Fruit fly (Drosophila melanogaster) whole organism, embryonic: ENCODE data around the gene CG5043.

Experiments used
- Atf6 ChIP-seq: fragments of 200-800 bp; sonication (Bioruptor generic); IDR thresholded peaks from 2 replicates; pipeline ENCODE4 v1.3.6; 2022; ENCODE audit warnings: missing biosample characterization, missing genetic modification characterization
- B-H1 ChIP-seq: fragments of 200-800 bp; sonication (Bioruptor generic); IDR thresholded peaks from 3 replicates; pipeline ENCODE4 v1.3.6; 2022; ENCODE audit warnings: missing biosample characterization, missing genetic modification characterization
- BtbVII ChIP-seq: fragments of 200-800 bp; sonication (Bioruptor generic); optimal IDR thresholded peaks from 3 replicates; lab custom pipeline; 2017; ENCODE audit warnings: missing biosample characterization, mild to moderate bottlenecking, missing genetic modification characterization
- CG10147 ChIP-seq: fragments of 200-800 bp; sonication (Bioruptor generic); optimal IDR thresholded peaks from 2 replicates; lab custom pipeline; 2019; ENCODE audit warnings: missing biosample characterization, mild to moderate bottlenecking, missing genetic modification characterization, moderate library complexity
- CG10267 ChIP-seq: fragments of 200-800 bp; sonication (Bioruptor generic); optimal IDR thresholded peaks from 2 replicates; lab custom pipeline; 2018; ENCODE audit warnings: missing biosample characterization, mild to moderate bottlenecking, missing genetic modification characterization, moderate library complexity
- CG10565 ChIP-seq: fragments of 200-800 bp; sonication (Bioruptor generic); optimal IDR thresholded peaks from 3 replicates; lab custom pipeline; 2016; ENCODE audit warnings: missing biosample characterization, mild to moderate bottlenecking, missing genetic modification characterization
- CG10959 ChIP-seq: fragments of 200-800 bp; sonication (Bioruptor generic); IDR thresholded peaks from 2 replicates; pipeline ENCODE4 v1.3.6; 2022; ENCODE audit warnings: missing biosample characterization, missing genetic modification characterization
- CG11093 ChIP-seq: fragments of 200-800 bp; sonication (Bioruptor generic); IDR thresholded peaks from 3 replicates; pipeline ENCODE4 v1.3.6; 2022; ENCODE audit warnings: missing biosample characterization, missing genetic modification characterization
- CG12744 ChIP-seq: fragments of 200-800 bp; sonication (Bioruptor generic); optimal IDR thresholded peaks from 2 replicates; lab custom pipeline; 2016; ENCODE audit warnings: missing biosample characterization, missing genetic modification characterization
- CG12942 ChIP-seq: fragments of 200-800 bp; sonication (Bioruptor generic); optimal IDR thresholded peaks from 3 replicates; lab custom pipeline; 2016; ENCODE audit warnings: missing biosample characterization, missing genetic modification characterization
- CG14710 ChIP-seq: fragments of 200-800 bp; sonication (Bioruptor generic); optimal IDR thresholded peaks from 3 replicates; lab custom pipeline; 2019; ENCODE audit warnings: missing biosample characterization, mild to moderate bottlenecking, missing genetic modification characterization, moderate library complexity
- CG15269 ChIP-seq: fragments of 200-800 bp; sonication (Bioruptor generic); optimal IDR thresholded peaks from 2 replicates; lab custom pipeline; 2018; ENCODE audit warnings: missing biosample characterization, mild to moderate bottlenecking, missing genetic modification characterization, moderate library complexity
- CG15479 ChIP-seq: fragments of 200-800 bp; sonication (Bioruptor generic); optimal IDR thresholded peaks from 3 replicates; lab custom pipeline; 2019; ENCODE audit warnings: missing biosample characterization, mild to moderate bottlenecking, missing genetic modification characterization, moderate library complexity
- CG15696 ChIP-seq: fragments of 200-800 bp; sonication (Bioruptor generic); optimal IDR thresholded peaks from 2 replicates; lab custom pipeline; 2019; ENCODE audit warnings: missing biosample characterization, mild to moderate bottlenecking, missing genetic modification characterization, moderate library complexity
- CG1603 ChIP-seq: fragments of 200-800 bp; sonication (Bioruptor generic); optimal IDR thresholded peaks from 2 replicates; lab custom pipeline; 2019; ENCODE audit warnings: missing biosample characterization, mild to moderate bottlenecking, missing genetic modification characterization, moderate library complexity
- CG30020 ChIP-seq: fragments of 200-800 bp; optimal IDR thresholded peaks from 2 replicates; lab custom pipeline; 2019; ENCODE audit warnings: missing biosample characterization, mild to moderate bottlenecking, missing genetic modification characterization, moderate library complexity
- CG4424 ChIP-seq: fragments of 200-800 bp; sonication (Bioruptor generic); optimal IDR thresholded peaks from 3 replicates; lab custom pipeline; 2016; ENCODE audit warnings: missing biosample characterization, missing genetic modification characterization
- CG4617 ChIP-seq: fragments of 200-800 bp; sonication (Bioruptor generic); optimal IDR thresholded peaks from 3 replicates; lab custom pipeline; 2016; ENCODE audit warnings: missing biosample characterization, missing genetic modification characterization, borderline replicate concordance
- CG8290 ChIP-seq, 3 experiments: fragments of 200-800 bp; sonication (Bioruptor generic); optimal IDR thresholded peaks; 2 replicates each; lab custom pipeline; 2016 to 2019; ENCODE audit warnings: missing biosample characterization in 3 of 3, missing genetic modification characterization in 3 of 3, mild to moderate bottlenecking in 2 of 3, moderate library complexity in 1 of 3
- Doc3 ChIP-seq: fragments of 200-800 bp; sonication (Bioruptor generic); IDR thresholded peaks from 3 replicates; pipeline ENCODE4 v1.3.6; 2022; ENCODE audit warnings: missing biosample characterization, missing genetic modification characterization; ENCODE audit not compliant: partially characterized antibody
- Dref ChIP-seq: fragments of 200-800 bp; sonication (Bioruptor generic); IDR thresholded peaks from 2 replicates; pipeline ENCODE4 v1.3.6; 2022; ENCODE audit warnings: missing biosample characterization, missing genetic modification characterization
- Fer2 ChIP-seq: fragments of 200-800 bp; sonication (Bioruptor generic); optimal IDR thresholded peaks from 2 replicates; lab custom pipeline; 2018; ENCODE audit warnings: missing biosample characterization, mild to moderate bottlenecking, missing genetic modification characterization, moderate library complexity
- GATAe ChIP-seq: fragments of 200-800 bp; sonication (Bioruptor generic); conservative IDR thresholded peaks from 2 replicates; pipeline ENCODE4 v1.3.6; 2022; ENCODE audit warnings: missing biosample characterization, missing genetic modification characterization
- Myb ChIP-seq: fragments of 200-800 bp; sonication (Bioruptor generic); optimal IDR thresholded peaks from 2 replicates; lab custom pipeline; 2016; ENCODE audit warnings: missing biosample characterization, missing genetic modification characterization
- NC2β ChIP-seq: fragments of 200-800 bp; sonication (Bioruptor generic); optimal IDR thresholded peaks from 2 replicates; lab custom pipeline; 2016; ENCODE audit warnings: missing biosample characterization, missing genetic modification characterization
- Optix ChIP-seq: fragments of 200-800 bp; sonication (Bioruptor generic); IDR thresholded peaks from 3 replicates; pipeline ENCODE4 v1.3.6; 2022; ENCODE audit warnings: missing biosample characterization, missing genetic modification characterization
- Sry-β ChIP-seq: fragments of 200-800 bp; sonication (Bioruptor generic); optimal IDR thresholded peaks from 2 replicates; lab custom pipeline; 2018; ENCODE audit warnings: missing biosample characterization, mild to moderate bottlenecking, missing genetic modification characterization, moderate library complexity
- Tbp ChIP-seq: fragments of >200 bp; optimal IDR thresholded peaks from 2 replicates; lab custom pipeline; 2018; ENCODE audit warnings: missing biosample characterization, missing genetic modification characterization
- al ChIP-seq: fragments of 200-800 bp; sonication (Bioruptor generic); IDR thresholded peaks from 2 replicates; pipeline ENCODE4 v1.3.6; 2022; ENCODE audit warnings: missing biosample characterization, missing genetic modification characterization
- cas ChIP-seq: fragments of 200-800 bp; sonication (Bioruptor generic); IDR thresholded peaks from 2 replicates; pipeline ENCODE4 v1.3.6; 2022; ENCODE audit warnings: missing biosample characterization, missing genetic modification characterization
- crol ChIP-seq: fragments of 200-800 bp; sonication (Bioruptor generic); IDR thresholded peaks from 2 replicates; pipeline ENCODE4 v1.3.6; 2022; ENCODE audit warnings: missing biosample characterization, missing genetic modification characterization
- da ChIP-seq: fragments of 200-800 bp; sonication (Bioruptor generic); optimal IDR thresholded peaks from 2 replicates; lab custom pipeline; 2016; ENCODE audit warnings: missing biosample characterization, missing genetic modification characterization
- dm ChIP-seq: fragments of 200-800 bp; sonication (Bioruptor generic); optimal IDR thresholded peaks from 3 replicates; lab custom pipeline; 2016; ENCODE audit warnings: missing biosample characterization, missing genetic modification characterization
- gcm ChIP-seq: fragments of 200-800 bp; sonication (Bioruptor generic); optimal IDR thresholded peaks from 2 replicates; lab custom pipeline; 2019; ENCODE audit warnings: missing biosample characterization, mild to moderate bottlenecking, missing genetic modification characterization, moderate library complexity
- gcm2 ChIP-seq: fragments of 200-800 bp; sonication (Bioruptor generic); optimal IDR thresholded peaks from 2 replicates; lab custom pipeline; 2016; ENCODE audit warnings: missing biosample characterization, missing genetic modification characterization
- grn ChIP-seq: fragments of 200-800 bp; sonication (Bioruptor generic); optimal IDR thresholded peaks from 3 replicates; lab custom pipeline; 2017; ENCODE audit warnings: missing biosample characterization, missing genetic modification characterization
- gt ChIP-seq: fragments of 200-800 bp; sonication (Bioruptor generic); IDR thresholded peaks from 2 replicates; pipeline ENCODE4 v1.3.6; 2022; ENCODE audit warnings: missing biosample characterization, missing genetic modification characterization
- ham ChIP-seq: fragments of 200-800 bp; sonication (Bioruptor generic); IDR thresholded peaks from 2 replicates; pipeline ENCODE4 v1.3.6; 2022; ENCODE audit warnings: missing biosample characterization, missing genetic modification characterization
- hbn ChIP-seq: fragments of 200-800 bp; sonication (Bioruptor generic); IDR thresholded peaks from 2 replicates; pipeline ENCODE4 v1.3.6; 2022; ENCODE audit warnings: missing biosample characterization, missing genetic modification characterization; ENCODE audit not compliant: partially characterized antibody
- mirr ChIP-seq: fragments of 200-800 bp; sonication (Bioruptor generic); optimal IDR thresholded peaks from 3 replicates; lab custom pipeline; 2018; ENCODE audit warnings: missing biosample characterization, mild to moderate bottlenecking, missing genetic modification characterization
- org-1 ChIP-seq: fragments of 200-800 bp; sonication (Bioruptor generic); optimal IDR thresholded peaks from 2 replicates; lab custom pipeline; 2017; ENCODE audit warnings: missing biosample characterization, missing genetic modification characterization
- pros ChIP-seq: fragments of 200-800 bp; sonication (Bioruptor generic); optimal IDR thresholded peaks from 3 replicates; lab custom pipeline; 2019; ENCODE audit warnings: missing biosample characterization, mild to moderate bottlenecking, missing genetic modification characterization, moderate library complexity
- ro ChIP-seq: fragments of 200-800 bp; sonication (Bioruptor generic); IDR thresholded peaks from 2 replicates; pipeline ENCODE4 v1.3.6; 2022; ENCODE audit warnings: missing biosample characterization, missing genetic modification characterization
- sna ChIP-seq: fragments of 200-800 bp; sonication (Bioruptor generic); IDR thresholded peaks from 2 replicates; pipeline ENCODE4 v1.3.6; 2022; ENCODE audit warnings: missing biosample characterization, missing genetic modification characterization; ENCODE audit not compliant: partially characterized antibody
- stc ChIP-seq: fragments of 200-800 bp; sonication (Bioruptor generic); IDR thresholded peaks from 2 replicates; pipeline ENCODE4 v1.3.6; 2022; ENCODE audit warnings: missing biosample characterization, missing genetic modification characterization
- stwl ChIP-seq: fragments of 200-800 bp; sonication (Bioruptor generic); optimal IDR thresholded peaks from 3 replicates; lab custom pipeline; 2018; ENCODE audit warnings: missing biosample characterization, mild to moderate bottlenecking, missing genetic modification characterization, moderate library complexity
- tio ChIP-seq: fragments of 200-800 bp; sonication (Bioruptor generic); optimal IDR thresholded peaks from 2 replicates; lab custom pipeline; 2017; ENCODE audit warnings: missing biosample characterization, missing genetic modification characterization, inconsistent platforms
- tup ChIP-seq: fragments of 200-800 bp; sonication (Bioruptor generic); optimal IDR thresholded peaks from 2 replicates; lab custom pipeline; 2016; ENCODE audit warnings: missing biosample characterization, mild to moderate bottlenecking, missing genetic modification characterization, moderate library complexity

Gene CG5043

DNA sequence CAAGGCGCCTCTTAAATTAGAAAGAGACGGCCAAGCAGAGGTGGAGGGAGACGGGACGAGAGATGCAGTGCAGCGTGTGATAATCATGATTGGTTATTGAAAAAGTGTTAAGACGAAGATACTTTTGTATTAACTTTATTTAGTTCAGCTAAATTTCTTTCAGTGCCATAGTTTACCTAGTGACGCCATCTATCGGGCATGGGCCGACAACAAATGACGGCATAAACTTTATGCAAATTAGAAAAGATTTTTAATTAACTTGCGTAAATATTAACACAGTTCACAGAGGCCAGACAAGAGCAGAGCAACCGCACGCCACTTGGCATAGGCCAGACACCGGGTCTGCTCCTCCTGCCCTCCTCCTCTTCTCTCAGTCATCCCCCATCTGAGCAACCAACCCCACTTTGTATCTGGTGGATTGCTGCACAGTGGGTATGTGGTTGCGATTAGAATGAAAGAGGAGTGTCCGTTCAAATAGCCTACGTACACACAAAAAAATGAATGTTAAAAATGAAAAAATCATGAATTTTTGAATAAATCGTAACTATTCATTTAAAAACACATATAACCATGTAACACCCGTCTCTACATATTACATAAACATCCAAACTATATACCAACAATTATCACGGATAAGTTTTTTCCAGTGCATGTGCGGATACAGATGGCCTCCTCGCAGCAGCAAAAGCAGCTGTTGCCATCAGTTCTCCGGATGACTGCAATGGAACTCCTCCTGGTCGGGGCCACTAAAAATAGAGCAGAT is 32.4 kb downstream of the CG5043 start (continued):
- TF ChIP-seq stwl (tag; lab: Kevin White, UChicago) (no peak), stc (GFP tag; lab: Robert Waterston, UW) (peak; percentile 77), CG1603 (tag; lab: Kevin White, UChicago) (peak; percentile 90), CG15269 (tag; lab: Kevin White, UChicago) (peak; percentile 81), da (GFP tag; lab: Kevin White, UChicago) (peak; percentile 94), Dref (GFP tag; lab: Robert Waterston, UW) (no peak), Atf6 (peak; percentile 75), hbn (GFP tag; lab: Robert Waterston, UW) (no peak), CG30020 (tag; lab: Kevin White, UChicago) (no peak), CG15479 (GFP tag; lab: Kevin White, UChicago) (no peak), CG4424 (GFP tag; lab: Kevin White, UChicago) (peak; percentile 84), CG12942 (peak; percentile 72), grn (GFP tag; lab: Kevin White, UChicago) (no peak), CG14710 (tag; lab: Kevin White, UChicago) (peak; percentile 84), org-1 (peak; percentile 82), Optix (GFP tag; lab: Robert Waterston, UW) (peak; percentile 67; the same call in 2 of the 3 replicates), BtbVII (GFP tag; lab: Kevin White, UChicago) (peak; percentile 65), tio (GFP tag; lab: Kevin White, UChicago) (peak; percentile 79), tup (GFP tag; lab: Kevin White, UChicago) (peak; percentile 27), Fer2 (tag; lab: Kevin White, UChicago) (peak; percentile 43), gcm (GFP tag; lab: Kevin White, UChicago) (no peak), CG10267 (tag; lab: Kevin White, UChicago) (peak; percentile 79), CG10959 (peak; percentile 71), al (peak; percentile 18; the same call in 1 of the 2 replicates), ham (GFP tag; lab: Robert Waterston, UW) (no peak), CG10565 (GFP tag; lab: Kevin White, UChicago) (peak; percentile 7), dm (GFP tag; lab: Kevin White, UChicago) (peak; percentile 49), CG4617 (GFP tag; lab: Kevin White, UChicago) (peak; percentile 38), crol (GFP tag; lab: Robert Waterston, UW) (peak; percentile 28; the same call in 1 of the 2 replicates), sna (GFP tag; lab: Robert Waterston, UW) (no peak), GATAe (GFP tag; lab: Robert Waterston, UW) (no peak), CG8290 (GFP tag; optimal IDR thresholded peaks at IDR 0.05; lab: Kevin White, UChicago) (peak; percentile 11), CG8290 (tag; optimal IDR thresholded peaks at IDR 0.05; lab: Kevin White, UChicago) (peak in 1 of 2 experiments; percentile 67), CG10147 (GFP tag; lab: Kevin White, UChicago) (no peak), cas (GFP tag; lab: Robert Waterston, UW) (peak; percentile 52; the same call in 1 of the 2 replicates), NC2β (peak; percentile 72), mirr (GFP tag; lab: Kevin White, UChicago) (no peak), CG11093 (GFP tag; lab: Robert Waterston, UW) (peak; percentile 59; the same call in 2 of the 3 replicates), CG15696 (tag; lab: Kevin White, UChicago) (peak; percentile 74), Doc3 (GFP tag; lab: Robert Waterston, UW) (no peak), Tbp (GFP tag; lab: Kevin White, UChicago) (no peak), gt (GFP tag; lab: Robert Waterston, UW) (0 out of 2 replicates have a peak, but pooled peaks have one; percentile 17), pros (GFP tag; lab: Kevin White, UChicago) (no peak), gcm2 (no peak), Myb (peak; percentile 49), CG12744 (GFP tag; lab: Kevin White, UChicago) (peak; percentile 52), Sry-β (GFP tag; lab: Kevin White, UChicago) (peak; percentile 27), ro (GFP tag; lab: Robert Waterston, UW) (peak; percentile 46; the same call in 1 of the 2 replicates), B-H1 (peak; percentile 65)
